Worm (Caenorhabditis elegans): ENCODE data around the gene Y11D7A.9.

The Y11D7A.9 gene

ce11 chrIV:9245423-9245822, 10.5 kb downstream of the Y11D7A.9 start, which contains the start of gene Y11D7A.5 (continued):
- TF ChIP-seq cebp-2 (GFP tag; IDR thresholded peaks at IDR 0.05) (no peak), F10E7.11 (tag; optimal IDR thresholded peaks at IDR 0.05) (no peak), ccch-3 (GFP tag; optimal IDR thresholded peaks at IDR 0.05) (no peak), attf-5 (GFP tag; optimal IDR thresholded peaks at IDR 0.05) (no peak), mxl-1 (tag; optimal IDR thresholded peaks at IDR 0.05) (no peak), lsy-27 (tag; optimal IDR thresholded peaks at IDR 0.05; ENCODE audit: borderline replicate concordance, insufficient read depth) (no peak)

DNA sequence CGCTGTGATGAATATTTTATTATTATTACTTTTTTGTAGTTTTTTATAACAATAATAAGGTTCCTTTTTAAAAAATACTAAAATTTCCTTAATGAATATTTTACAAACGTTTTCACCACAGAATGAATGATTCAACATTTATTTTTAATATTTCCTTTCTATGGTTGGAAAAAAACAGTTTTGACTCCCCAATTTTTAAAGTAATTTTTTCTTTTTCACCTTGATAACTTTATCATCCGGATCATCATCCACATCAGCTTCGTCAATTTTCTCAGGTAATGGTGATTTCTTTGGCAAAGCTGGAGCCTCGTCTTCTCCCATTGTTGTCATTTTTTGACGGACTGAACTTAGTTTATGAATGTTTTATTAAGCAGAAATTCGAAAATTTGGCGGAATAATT, 12.2 kb downstream of the Y11D7A.9 start, which contains the start of gene rab-28:
Gene rab-28, minus strand, starts transcription at position 343 of the 400 bp plus-strand sequence.
- no peak for TF ChIP-seq akir-1 (GFP tag; optimal IDR thresholded peaks at IDR 0.05)
- TF ChIP-seq mes-4 (tag; optimal IDR thresholded peaks at IDR 0.05) = no peak
- TF ChIP-seq Y53G8AR.9 (GFP tag; conservative IDR thresholded peaks at IDR 0.05) = no peak
- TF ChIP-seq madf-8 (GFP tag; conservative IDR thresholded peaks at IDR 0.05) = no peak
- no peak for TF ChIP-seq T07F8.4 (tag; optimal IDR thresholded peaks at IDR 0.05)
- no peak for TF ChIP-seq dpff-1 (tag; optimal IDR thresholded peaks at IDR 0.05)
- no peak for TF ChIP-seq lag-1 (GFP tag; IDR thresholded peaks at IDR 0.05)
- no peak for TF ChIP-seq nhr-90 (tag; optimal IDR thresholded peaks at IDR 0.05)
- TF ChIP-seq tbp1 (GFP tag; optimal IDR thresholded peaks at IDR 0.05) = no peak
- no peak for TF ChIP-seq ztf-28 (GFP tag; IDR thresholded peaks at IDR 0.05)
- no peak for TF ChIP-seq tlf-1 (GFP tag; optimal IDR thresholded peaks at IDR 0.05)
- no peak for TF ChIP-seq ztf-26 (tag; optimal IDR thresholded peaks at IDR 0.05)
- no peak for TF ChIP-seq F49E8.2 (tag; optimal IDR thresholded peaks at IDR 0.05; ENCODE audit: insufficient read depth)
- no peak for TF ChIP-seq ztf-6 (GFP tag; IDR thresholded peaks at IDR 0.05)
- TF ChIP-seq cebp-2 (GFP tag; IDR thresholded peaks at IDR 0.05) = no peak

- no peak for TF ChIP-seq gei-17 (GFP tag; optimal IDR thresholded peaks at IDR 0.05)
Observed at ce11 chrIV:9239151-9239550, 16.8 kb downstream of the Y11D7A.9 start.

- TF ChIP-seq K11D2.4 (GFP tag; IDR thresholded peaks at IDR 0.05) = no peak
- TF ChIP-seq ekl-4 (GFP tag; IDR thresholded peaks at IDR 0.05) = no peak
- TF ChIP-seq mel-28 (tag; optimal IDR thresholded peaks at IDR 0.05; ENCODE audit: borderline replicate concordance) = no peak
- TF ChIP-seq attf-6 (GFP tag; IDR thresholded peaks at IDR 0.05) = no peak
- TF ChIP-seq unc-62 (GFP tag; optimal IDR thresholded peaks at IDR 0.05) = no peak
- TF ChIP-seq lin-54 (GFP tag; optimal IDR thresholded peaks at IDR 0.05) = no peak
- no peak for TF ChIP-seq hlh-12 (tag; optimal IDR thresholded peaks at IDR 0.05)
Observed at ce11 chrIV:9232421-9233141, 23.3 kb downstream of the Y11D7A.9 start, which contains the start of gene Y11D7A.3. Gene Y11D7A.3, plus strand, starts transcription at chrIV:9233091.

- no peak for TF ChIP-seq him-1 (tag; optimal IDR thresholded peaks at IDR 0.05)
- TF ChIP-seq F57C9.4 (tag; optimal IDR thresholded peaks at IDR 0.05) = no peak
- no peak for TF ChIP-seq T07F8.4 (tag; optimal IDR thresholded peaks at IDR 0.05)
- TF ChIP-seq sptf-2 (GFP tag; optimal IDR thresholded peaks at IDR 0.05) = no peak
- no peak for TF ChIP-seq let-607 (tag; optimal IDR thresholded peaks at IDR 0.05)
- TF ChIP-seq F49E8.2 (tag; optimal IDR thresholded peaks at IDR 0.05; ENCODE audit: insufficient read depth) = no peak
- TF ChIP-seq athp-1 (tag; optimal IDR thresholded peaks at IDR 0.05) = no peak
- TF ChIP-seq pbrm-1 (GFP tag; IDR thresholded peaks at IDR 0.05) = no peak
- TF ChIP-seq ZK185.1 (tag; optimal IDR thresholded peaks at IDR 0.05; ENCODE audit: poor library complexity, severe bottlenecking) = no peak
- no peak for TF ChIP-seq C17E4.6 (GFP tag; IDR thresholded peaks at IDR 0.05)
- no peak for TF ChIP-seq efl-1 (GFP tag; optimal IDR thresholded peaks at IDR 0.05)
Observed at ce11 chrIV:9227650-9228049, 28.3 kb downstream of the Y11D7A.9 start.

Measured in whole organism, young adult.